Fruit fly (Drosophila melanogaster) ovary, adult (tissue): ENCODE data around the gene fuss.
A peak's percentile ranks its signal among the peaks of the same experiment; 100 is the strongest.

Experiments
- CG17801 ChIP-seq: fragments of 200-800 bp; optimal IDR thresholded peaks from 2 replicates; lab custom pipeline; 2019; ENCODE audit warnings: missing biosample characterization, mild to moderate bottlenecking, missing genetic modification characterization, moderate library complexity; ENCODE audit not compliant: partially characterized antibody

Gene fuss

dm6 chr4:978439-978911, at the start of gene fuss:
Gene fuss (minus strand): TSS chr4:978489.
- TF ChIP-seq CG17801: no peak

DNA sequence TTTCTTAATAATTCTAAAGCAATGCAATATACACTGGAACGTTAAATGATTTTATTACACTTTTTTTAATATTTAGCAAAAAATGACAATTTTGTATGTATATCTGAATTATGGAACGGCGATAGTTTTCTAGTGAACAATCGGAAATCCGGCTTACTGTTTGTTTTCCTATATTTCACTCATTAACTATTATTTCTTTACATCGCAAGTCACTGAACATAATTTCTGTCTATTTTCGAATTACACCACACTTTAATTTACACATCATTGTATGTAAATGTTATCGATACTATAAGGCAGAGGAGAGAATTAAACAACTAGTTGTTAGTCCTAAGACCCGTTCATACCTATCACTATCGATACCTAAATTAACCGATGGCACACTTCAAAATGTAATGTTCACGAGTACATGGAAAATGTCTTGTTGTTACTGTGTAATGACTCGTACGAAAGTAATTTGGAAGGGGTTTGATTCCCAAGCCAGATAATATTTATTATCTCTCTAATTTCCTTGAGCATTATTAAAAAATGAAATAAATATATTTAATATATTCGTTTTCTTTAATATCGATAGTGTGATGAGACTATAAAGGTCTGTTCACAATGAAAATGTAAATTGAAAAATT, 48.6 kb upstream of the fuss start, which contains the start of gene PlexA:
Gene PlexA (minus strand): TSS at position 296 of the 626 bp plus-strand sequence.
- TF ChIP-seq CG17801: peak; percentile 61

DNA sequence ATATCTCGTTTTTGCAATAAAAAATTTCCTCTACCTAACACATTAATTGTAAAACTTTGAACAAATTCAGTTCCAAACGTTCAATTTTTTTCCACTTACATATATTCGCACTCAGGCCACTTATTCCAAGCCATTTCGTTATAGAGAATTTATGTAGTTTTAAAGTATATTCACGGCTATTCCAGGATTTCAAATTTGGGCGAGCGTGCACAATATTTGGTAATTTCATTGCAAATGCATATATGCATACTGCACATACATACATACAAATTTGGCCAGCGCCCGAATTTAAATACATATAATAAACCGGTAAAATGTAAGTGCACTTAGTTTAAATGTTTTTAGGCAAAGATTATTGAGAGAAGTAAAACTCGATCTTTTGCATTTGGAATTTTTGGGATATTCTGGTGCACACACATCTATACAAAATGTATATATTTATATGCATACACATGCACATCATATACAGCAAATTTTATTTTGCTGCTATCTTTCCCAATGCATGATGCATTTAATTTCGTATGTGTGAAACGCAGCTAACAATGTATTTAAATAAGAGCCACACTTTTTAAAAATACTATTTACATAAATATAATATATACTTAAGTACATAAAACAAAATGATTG, 47.9 kb upstream of the fuss start:
- no peak for TF ChIP-seq CG17801

- TF ChIP-seq CG17801: no peak
These were observed 46.8 kb upstream of the fuss start for dm6 chr4:1025101-1025500.

DNA sequence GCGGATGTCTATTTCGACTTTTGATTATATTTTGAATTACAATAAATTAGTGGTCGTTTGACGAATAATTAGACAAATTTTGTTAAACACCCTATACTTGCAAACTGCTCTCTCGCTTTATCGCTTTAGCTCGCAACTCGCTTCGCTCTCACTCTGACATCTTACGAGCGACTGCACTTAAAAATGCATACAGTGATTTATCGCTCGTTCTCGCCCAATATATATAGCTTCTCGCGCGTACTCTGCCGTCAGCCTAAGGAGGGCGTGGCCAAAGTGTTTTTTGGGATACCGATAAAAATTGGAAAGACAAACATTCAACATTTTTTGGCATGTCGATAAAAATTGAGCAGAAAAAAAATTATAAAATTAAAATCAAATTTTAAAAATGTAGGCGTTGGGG, 30.2 kb upstream of the fuss start:
- no peak for TF ChIP-seq CG17801

DNA sequence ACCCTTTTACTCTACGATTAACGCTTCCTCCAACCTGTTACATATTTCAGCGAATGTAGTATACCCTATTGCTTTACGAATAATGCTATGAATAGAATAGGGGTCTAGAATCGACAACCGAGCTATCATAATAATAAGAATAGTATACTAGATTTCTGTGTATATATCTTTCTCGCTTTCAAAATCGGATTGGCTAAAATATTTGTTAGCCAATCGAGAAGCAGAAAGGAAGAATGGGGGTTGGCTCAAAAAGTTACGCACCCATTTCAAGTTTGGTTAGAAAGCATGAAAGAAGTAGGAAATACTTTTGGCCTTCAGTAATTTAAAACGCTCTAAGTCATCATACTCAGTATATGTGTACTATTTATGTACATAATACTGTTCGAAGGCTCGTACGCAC, 17.7 kb upstream of the fuss start:
- no peak for TF ChIP-seq CG17801

DNA sequence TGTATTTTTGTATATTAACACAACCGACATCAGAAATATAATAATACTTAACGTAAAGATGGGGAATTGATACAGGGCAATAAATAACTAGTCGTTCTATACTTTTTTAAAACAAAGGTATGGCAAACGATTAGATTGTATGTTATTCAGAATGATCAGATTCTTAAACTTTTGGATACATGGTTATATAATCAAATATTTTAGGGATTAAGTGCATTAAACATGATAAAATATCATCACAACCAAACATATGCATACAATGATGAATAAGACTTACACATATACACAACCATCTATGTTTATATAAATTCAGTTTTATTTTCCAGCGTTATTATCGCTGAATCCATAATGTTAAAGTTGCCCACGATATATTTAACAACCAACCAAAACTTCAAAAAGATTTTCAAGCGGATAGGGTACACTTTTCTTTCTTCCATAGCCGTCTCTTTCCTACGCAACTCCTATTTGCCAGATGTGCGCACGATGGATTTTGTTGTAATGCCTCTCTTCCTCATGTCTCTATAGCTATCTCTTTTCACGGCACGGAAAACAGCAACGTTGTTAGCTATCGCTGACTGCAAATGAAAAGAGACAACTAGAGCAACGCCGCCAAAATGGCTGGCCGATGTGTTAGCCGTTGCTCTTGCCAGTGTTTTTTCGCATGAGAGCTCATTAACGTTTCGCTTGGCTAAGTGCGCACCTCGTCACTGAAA, 10.9 kb upstream of the fuss start, which contains the start of gene toy:
Gene toy (plus strand): TSS at position 668 of the 713 bp plus-strand sequence.
- no peak for TF ChIP-seq CG17801

DNA sequence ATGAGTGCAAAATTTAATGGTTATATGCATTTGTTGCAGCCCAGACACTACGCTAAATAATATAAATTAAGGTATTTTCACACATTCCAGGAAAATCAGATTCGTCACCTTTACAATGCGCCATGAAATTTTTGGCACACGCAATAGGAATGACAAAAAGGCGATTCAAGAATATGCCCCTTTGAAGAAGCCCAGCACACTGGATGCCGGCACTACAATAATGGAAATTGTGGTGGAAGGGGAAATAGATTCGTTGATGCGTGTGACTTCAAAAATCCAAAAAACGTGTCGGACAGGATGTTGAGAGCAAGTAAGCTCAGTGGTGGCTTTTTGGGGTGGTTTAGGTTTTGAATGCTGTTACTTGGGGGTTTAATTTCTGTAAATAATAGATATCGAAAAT, 10.1 kb upstream of the fuss start:
- TF ChIP-seq CG17801: no peak

DNA sequence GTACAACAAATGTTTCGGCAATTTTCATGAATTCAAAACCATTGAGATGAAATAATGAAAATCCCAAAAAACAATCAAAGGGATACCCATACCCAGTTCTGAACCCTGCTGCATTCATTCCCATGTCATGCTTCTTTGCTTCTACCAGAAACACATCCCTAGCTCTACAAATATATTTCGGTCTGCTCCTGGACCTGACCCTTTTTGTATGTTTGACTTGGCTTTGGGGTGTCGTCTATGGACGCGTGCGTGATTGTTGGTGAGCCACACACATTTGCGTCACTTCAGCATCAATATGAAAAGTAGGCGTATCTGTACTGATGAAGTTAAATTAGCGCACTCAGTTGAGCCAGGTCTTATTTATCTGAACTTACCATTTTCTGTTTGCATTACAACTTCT, 6.5 kb upstream of the fuss start:
- no peak for TF ChIP-seq CG17801

DNA sequence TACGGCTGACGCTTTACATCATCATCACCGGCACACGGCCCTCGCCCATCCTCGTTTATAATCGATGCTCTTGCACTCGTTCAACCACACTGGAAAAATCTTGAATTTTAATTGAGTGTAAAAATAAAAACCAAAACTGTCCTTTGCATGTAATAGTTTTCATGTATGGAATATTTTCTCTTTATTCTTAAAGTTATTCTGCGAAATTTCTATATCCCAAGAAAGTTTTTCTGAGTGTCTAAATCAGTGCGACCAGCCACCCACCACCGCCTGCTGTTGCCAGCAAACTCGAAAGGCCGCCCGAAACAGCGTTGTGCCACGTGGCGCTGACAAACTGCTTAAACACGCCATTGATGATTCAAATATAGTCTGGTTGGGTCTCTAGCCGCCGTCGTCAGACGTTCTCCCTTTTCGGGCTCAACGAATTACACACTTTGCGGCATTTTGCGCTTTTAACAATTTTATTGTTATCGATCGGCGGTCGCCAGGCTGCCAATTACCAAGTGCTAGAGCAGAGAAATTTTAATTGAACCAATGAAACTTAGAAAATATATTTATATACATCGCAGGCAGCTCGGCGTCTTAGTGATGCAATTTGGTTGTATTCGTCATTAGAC, 4.6 kb upstream of the fuss start:
- TF ChIP-seq CG17801: no peak

dm6 chr4:981157-981556, 2.9 kb upstream of the fuss start:
- no peak for TF ChIP-seq CG17801

- no peak for TF ChIP-seq CG17801
These were observed 2.2 kb upstream of the fuss start for dm6 chr4:980475-980856.

DNA sequence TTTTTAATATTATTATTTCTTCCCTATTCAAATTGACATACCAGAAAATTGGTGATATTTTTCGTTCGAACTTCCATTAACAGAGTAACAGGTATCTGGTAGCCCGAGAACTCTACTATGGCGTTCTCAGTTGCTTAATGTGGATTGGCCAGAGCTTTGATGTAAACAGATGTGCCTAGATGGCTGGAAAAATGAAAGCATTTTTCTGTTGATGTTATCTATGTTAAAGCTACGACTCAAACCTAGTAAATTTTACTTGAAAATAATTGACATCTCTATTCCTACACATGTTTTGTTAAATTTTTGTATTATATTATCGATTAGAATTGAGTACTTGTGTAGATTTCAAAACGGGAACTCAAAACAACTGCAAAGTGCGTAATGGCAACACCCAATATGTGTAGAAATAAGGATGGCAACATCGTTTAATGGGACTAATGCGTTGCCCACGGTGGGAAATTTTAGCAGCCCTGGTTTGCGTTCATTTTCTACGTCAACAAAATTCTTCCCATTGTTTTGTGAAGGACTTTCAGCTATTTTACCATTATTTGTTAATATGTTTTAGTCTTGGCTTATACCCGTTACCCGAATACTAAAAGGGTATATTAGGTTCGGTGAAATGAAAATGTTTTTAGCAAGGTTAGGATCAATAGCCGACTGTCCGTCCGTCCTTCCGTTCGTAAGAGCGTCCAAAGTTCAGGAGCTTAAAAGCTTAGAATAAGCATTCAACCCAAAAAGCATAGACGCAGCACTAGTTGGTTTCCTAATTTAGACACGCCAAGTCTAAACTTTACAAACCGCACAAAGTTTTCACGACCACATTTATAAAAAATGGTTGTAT, 1.6 kb upstream of the fuss start:
- no peak for TF ChIP-seq CG17801

DNA sequence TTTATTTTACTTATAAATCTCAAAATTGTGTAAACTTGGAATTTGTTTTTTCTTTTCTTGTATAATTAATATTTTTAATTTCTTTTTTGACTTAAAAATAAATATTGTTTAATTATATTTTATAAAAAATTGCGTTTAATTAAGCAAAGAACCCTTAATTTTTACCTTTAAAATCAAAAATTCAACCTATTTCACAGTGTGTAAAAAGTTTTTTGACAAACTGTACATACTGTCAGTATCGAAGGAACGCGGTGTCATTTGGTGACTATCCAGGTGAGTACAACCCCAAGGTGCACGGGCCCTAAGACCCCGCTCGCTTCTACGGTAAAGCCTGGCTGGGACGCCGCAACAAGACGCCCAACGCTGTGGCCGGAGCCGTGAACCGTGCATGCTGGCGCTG, 1.7 kb downstream of the fuss start:
- TF ChIP-seq CG17801: no peak

DNA sequence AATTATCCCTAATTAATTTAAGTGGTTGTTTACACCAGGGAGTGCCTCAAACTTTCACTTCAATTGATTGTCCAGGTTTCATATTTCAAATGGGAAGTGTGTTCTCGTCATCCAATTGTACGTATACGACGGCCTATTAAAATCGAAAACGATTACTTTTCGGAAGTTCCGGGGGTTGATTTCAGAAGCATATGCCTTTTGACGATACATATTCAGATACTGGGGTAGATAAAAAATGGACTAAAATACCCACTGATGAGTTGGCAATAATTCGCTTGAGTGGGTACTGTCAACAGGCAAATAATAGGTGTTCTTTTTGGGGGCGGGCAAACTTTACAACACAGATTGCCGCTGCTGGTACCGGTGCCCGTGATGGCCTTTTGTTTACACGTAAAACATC, 3.7 kb downstream of the fuss start:
- TF ChIP-seq CG17801: no peak

- TF ChIP-seq CG17801: no peak
These were observed 7.2 kb downstream of the fuss start for dm6 chr4:971084-971483.
